Fruit fly (Drosophila melanogaster): ENCODE results near the gene CG13002.

CG13002 gene

DNA sequence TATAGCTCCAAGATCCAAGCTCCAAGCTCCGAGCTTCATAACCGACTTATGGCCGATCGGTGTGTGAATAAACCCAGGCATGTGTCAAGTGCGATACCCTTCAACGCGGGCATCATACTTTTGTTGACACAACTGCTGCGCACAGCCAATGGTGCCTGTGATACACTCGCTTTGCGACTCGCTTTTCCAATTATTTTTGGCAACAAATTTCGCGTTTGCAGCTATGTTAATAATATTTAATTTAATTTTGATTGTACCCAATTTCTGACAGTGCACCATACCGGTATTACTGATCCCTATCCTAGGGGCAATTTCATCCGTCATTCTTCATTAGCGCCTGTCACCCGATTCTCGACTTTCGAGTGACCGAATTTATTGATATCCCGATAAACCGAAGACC is 33.9 kb downstream of the CG13002 start:
- no peak for TF ChIP-seq CG17801 (GFP tag; optimal IDR thresholded peaks at IDR 0.05; ENCODE audit: partially characterized antibody)

DNA sequence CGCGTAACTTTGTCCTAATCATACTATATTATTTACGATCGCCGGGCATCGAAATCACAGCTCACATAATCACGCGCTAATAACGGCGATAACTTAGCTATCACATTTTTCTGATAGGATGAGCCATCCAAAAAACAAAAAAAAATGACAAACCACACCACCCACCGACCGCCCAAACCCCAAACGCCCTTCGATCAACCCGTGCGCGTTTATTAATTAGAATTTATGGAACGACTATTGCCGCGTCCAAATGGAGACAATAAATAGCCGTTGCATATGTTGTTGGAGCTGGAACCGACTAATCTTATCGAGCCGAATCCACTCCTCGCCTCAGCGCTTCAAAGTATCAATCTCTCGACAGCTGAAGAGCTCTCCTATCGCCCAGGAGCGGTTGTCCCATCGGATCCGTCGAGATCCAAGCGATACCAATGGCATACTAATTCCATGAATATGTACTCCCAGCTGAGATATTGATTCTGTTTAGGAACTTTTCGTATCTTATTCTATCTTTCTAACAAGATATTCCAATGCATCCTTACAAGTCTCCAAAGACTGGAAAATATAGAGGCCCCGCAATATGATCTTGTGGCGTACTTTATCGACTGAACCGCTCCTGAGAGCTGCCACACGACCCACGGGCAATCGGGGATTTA is 34.6 kb downstream of the CG13002 start:
- no peak for TF ChIP-seq CG17801 (GFP tag; optimal IDR thresholded peaks at IDR 0.05; ENCODE audit: partially characterized antibody)

- no peak for TF ChIP-seq CG17801 (GFP tag; optimal IDR thresholded peaks at IDR 0.05; ENCODE audit: partially characterized antibody)
Observed at dm6 chrX:16926726-16927125, 37.1 kb downstream of the CG13002 start.

DNA sequence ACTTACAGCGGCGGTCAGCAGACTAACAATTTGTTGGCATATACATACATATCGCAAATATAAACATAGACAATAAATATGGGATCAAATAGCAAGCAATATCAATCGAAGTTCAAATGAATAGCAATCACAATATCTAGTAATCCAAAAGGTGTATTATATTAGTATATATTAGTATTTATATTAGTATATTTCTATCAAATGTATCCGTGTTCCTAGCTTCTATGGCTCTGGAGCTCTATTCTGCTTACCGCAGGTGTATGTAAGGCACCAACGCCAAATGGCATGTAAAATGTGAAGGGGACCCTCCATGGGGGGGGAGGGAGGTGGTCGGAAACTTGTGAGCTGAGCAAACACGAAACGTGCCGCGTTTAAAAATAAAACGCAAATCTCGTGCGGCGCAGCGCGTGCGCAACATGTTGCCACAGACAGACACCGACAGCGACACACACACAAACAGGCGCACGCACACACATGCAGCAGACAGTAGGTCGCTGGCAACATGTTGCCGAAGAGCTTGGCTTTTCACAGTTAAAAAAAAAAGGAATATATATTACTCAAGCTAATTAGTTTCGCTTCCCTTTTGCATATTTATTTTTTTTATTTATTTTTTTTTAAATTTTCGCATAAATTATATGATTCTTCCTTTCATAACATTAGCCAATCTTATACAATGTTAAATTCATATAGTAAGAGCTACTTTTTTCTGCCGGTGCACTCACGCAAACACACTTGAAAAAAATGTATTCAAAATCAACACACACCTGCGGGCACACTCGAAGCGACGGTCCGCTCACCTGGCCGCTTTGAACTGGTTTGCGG is 41.1 kb downstream of the CG13002 start:
- no peak for TF ChIP-seq CG17801 (GFP tag; optimal IDR thresholded peaks at IDR 0.05; ENCODE audit: partially characterized antibody)

dm6 chrX:16931994-16932819 is 42.6 kb downstream of the CG13002 start:
- TF ChIP-seq CG17801 (GFP tag; optimal IDR thresholded peaks at IDR 0.05; ENCODE audit: partially characterized antibody), result no peak

- no peak for TF ChIP-seq CG17801 (GFP tag; optimal IDR thresholded peaks at IDR 0.05; ENCODE audit: partially characterized antibody)
Observed at dm6 chrX:16932820-16933386, 43.3 kb downstream of the CG13002 start.

dm6 chrX:16934430-16934829 is 44.8 kb downstream of the CG13002 start:
- TF ChIP-seq CG17801 (GFP tag; optimal IDR thresholded peaks at IDR 0.05; ENCODE audit: partially characterized antibody), result no peak

- no peak for TF ChIP-seq CG17801 (GFP tag; optimal IDR thresholded peaks at IDR 0.05; ENCODE audit: partially characterized antibody)
Observed at dm6 chrX:16936689-16937088, 47.1 kb downstream of the CG13002 start.

All from ovary, adult (tissue).